Fruit fly (Drosophila melanogaster) whole organism, adult: Measurements from ENCODE around the gene CG12278.

Experiments used
- CG11617 ChIP-seq: fragments of 200-800 bp; sonication (Bioruptor generic); optimal IDR thresholded peaks from 2 replicates; lab custom pipeline; 2017; ENCODE audit warnings: mild to moderate bottlenecking, missing biosample characterization, missing genetic modification reagents, missing genetic modification characterization
- CG12768 ChIP-seq: fragments of 200-800 bp; sonication (Bioruptor generic); optimal IDR thresholded peaks from 2 replicates; lab custom pipeline; 2017; ENCODE audit warnings: missing biosample characterization, missing genetic modification characterization, mild to moderate bottlenecking, moderate library complexity, missing genetic modification reagents
- CG14711 ChIP-seq: fragments of 200-800 bp; sonication (Bioruptor generic); optimal IDR thresholded peaks from 2 replicates; lab custom pipeline; 2018; ENCODE audit warnings: missing biosample characterization, mild to moderate bottlenecking, missing genetic modification characterization, moderate library complexity
- CG1620 ChIP-seq: fragments of 200-800 bp; sonication (Bioruptor generic); optimal IDR thresholded peaks from 2 replicates; lab custom pipeline; 2016; ENCODE audit warnings: missing biosample characterization, missing genetic modification characterization
- CG33017 ChIP-seq: fragments of 200-800 bp; sonication (Bioruptor generic); optimal IDR thresholded peaks from 2 replicates; lab custom pipeline; 2018; ENCODE audit warnings: missing biosample characterization, mild to moderate bottlenecking, missing genetic modification characterization, moderate library complexity
- CG5204 ChIP-seq: fragments of 200-800 bp; sonication (Bioruptor generic); optimal IDR thresholded peaks from 2 replicates; lab custom pipeline; 2016; ENCODE audit warnings: missing biosample characterization, missing genetic modification characterization
- CG7045 ChIP-seq: fragments of 200-800 bp; sonication (Bioruptor generic); optimal IDR thresholded peaks from 2 replicates; lab custom pipeline; 2017; ENCODE audit warnings: missing biosample characterization, mild to moderate bottlenecking, missing genetic modification characterization
- CG7101 ChIP-seq: fragments of 200-800 bp; sonication (Bioruptor generic); optimal IDR thresholded peaks from 2 replicates; lab custom pipeline; 2018; ENCODE audit warnings: missing biosample characterization, mild to moderate bottlenecking, missing genetic modification characterization, moderate library complexity
- Clk ChIP-seq: fragments of 200-800 bp; sonication (Bioruptor generic); optimal IDR thresholded peaks from 2 replicates; lab custom pipeline; 2017; ENCODE audit warnings: missing biosample characterization, missing genetic modification characterization
- Crg-1 ChIP-seq: fragments of 200-800 bp; sonication (Bioruptor generic); optimal IDR thresholded peaks from 2 replicates; lab custom pipeline; 2016; ENCODE audit warnings: missing biosample characterization, missing genetic modification characterization
- Hr96 ChIP-seq: fragments of 200-800 bp; sonication (Bioruptor generic); optimal IDR thresholded peaks from 2 replicates; lab custom pipeline; 2016; ENCODE audit warnings: missing biosample characterization, missing genetic modification characterization
- Mnt ChIP-seq: fragments of 200-800 bp; sonication (Bioruptor generic); optimal IDR thresholded peaks from 2 replicates; lab custom pipeline; 2016; ENCODE audit warnings: missing biosample characterization, mild to moderate bottlenecking, missing genetic modification characterization
- bab1 ChIP-seq: fragments of 200-800 bp; sonication (Bioruptor generic); optimal IDR thresholded peaks from 3 replicates; lab custom pipeline; 2019; ENCODE audit warnings: missing biosample characterization, mild to moderate bottlenecking, missing genetic modification characterization, moderate library complexity
- cic ChIP-seq: fragments of 200-800 bp; sonication (Bioruptor generic); optimal IDR thresholded peaks from 2 replicates; lab custom pipeline; 2017; ENCODE audit warnings: missing biosample characterization, mild to moderate bottlenecking, missing genetic modification characterization, moderate library complexity
- cnc ChIP-seq, 2 experiments: fragments of >200 bp; optimal IDR thresholded peaks; 2 replicates each; lab custom pipeline; 2017
- kay ChIP-seq: fragments of 200-800 bp; sonication (Bioruptor generic); peaks from one replicate; lab custom pipeline; 2016; ENCODE audit warnings: missing biosample characterization, missing genetic modification characterization, borderline replicate concordance
- ovo ChIP-seq: fragments of 200-800 bp; sonication (Bioruptor generic); optimal IDR thresholded peaks from 2 replicates; lab custom pipeline; 2016; ENCODE audit warnings: missing biosample characterization, missing genetic modification characterization
- pad ChIP-seq: fragments of 200-800 bp; sonication (Bioruptor generic); optimal IDR thresholded peaks from 3 replicates; lab custom pipeline; 2017; ENCODE audit warnings: missing biosample characterization, missing genetic modification characterization, mild to moderate bottlenecking, moderate library complexity, missing genetic modification reagents
- tj ChIP-seq: fragments of 200-800 bp; sonication (Bioruptor generic); optimal IDR thresholded peaks from 3 replicates; lab custom pipeline; 2017; ENCODE audit warnings: missing biosample characterization, mild to moderate bottlenecking, missing genetic modification characterization, moderate library complexity
- toe ChIP-seq: fragments of 200-800 bp; sonication (Bioruptor generic); optimal IDR thresholded peaks from 2 replicates; lab custom pipeline; 2016; ENCODE audit warnings: missing biosample characterization, missing genetic modification characterization

Gene CG12278

DNA sequence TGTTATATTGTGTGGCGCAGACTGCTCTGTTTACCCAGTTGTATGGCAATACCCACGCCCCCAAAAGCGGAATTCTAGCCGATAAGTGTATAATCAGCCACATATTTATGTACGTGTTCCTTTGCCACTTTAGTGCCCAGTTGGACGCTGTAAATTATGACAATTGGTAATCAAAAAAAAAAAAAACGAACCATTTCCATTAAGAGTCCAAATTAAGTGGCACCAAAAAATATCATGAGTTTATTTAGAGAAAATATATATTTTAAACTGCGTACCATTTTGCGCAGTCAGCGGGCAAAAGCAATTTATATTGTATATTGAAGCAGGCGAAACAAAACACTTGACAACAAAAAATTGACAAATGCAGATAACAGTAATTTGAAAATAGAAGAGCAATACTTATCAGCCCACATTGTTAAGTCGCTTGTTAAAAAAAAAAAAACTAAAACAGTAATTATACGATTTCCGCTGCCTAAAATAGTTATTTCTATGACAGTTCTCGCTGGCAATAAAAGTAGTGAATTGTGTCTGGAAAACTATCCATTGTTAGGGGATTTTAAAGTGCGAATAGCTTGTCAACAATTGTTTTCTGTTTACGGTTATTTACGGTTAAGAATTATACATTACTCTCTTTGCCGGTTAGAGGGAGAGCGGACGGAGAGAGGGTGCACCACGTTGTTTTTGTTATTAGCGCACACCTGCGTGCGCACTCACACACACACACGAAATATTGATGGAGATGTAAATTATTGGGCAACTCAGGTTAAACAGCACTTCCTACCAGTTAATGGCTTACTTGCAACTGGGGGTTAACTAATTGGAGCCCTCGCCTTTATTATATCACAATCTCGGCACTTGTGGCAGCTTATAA, 15.9 kb downstream of the CG12278 start:
- TF ChIP-seq kay (GFP tag; lab: Kevin White, UChicago) (no peak), ovo (GFP tag; lab: Kevin White, UChicago) (no peak), CG7101 (no peak), tj (GFP tag; lab: Kevin White, UChicago) (no peak), CG14711 (tag; lab: Kevin White, UChicago) (no peak), Clk (GFP tag; lab: Kevin White, UChicago) (no peak), bab1 (GFP tag; lab: Kevin White, UChicago) (no peak), CG11617 (no peak), Hr96 (GFP tag; lab: Kevin White, UChicago) (no peak), cnc (optimal IDR thresholded peaks at IDR 0.05; lab: Kevin White, UChicago) (no peak), Crg-1 (GFP tag; lab: Kevin White, UChicago) (no peak)

DNA sequence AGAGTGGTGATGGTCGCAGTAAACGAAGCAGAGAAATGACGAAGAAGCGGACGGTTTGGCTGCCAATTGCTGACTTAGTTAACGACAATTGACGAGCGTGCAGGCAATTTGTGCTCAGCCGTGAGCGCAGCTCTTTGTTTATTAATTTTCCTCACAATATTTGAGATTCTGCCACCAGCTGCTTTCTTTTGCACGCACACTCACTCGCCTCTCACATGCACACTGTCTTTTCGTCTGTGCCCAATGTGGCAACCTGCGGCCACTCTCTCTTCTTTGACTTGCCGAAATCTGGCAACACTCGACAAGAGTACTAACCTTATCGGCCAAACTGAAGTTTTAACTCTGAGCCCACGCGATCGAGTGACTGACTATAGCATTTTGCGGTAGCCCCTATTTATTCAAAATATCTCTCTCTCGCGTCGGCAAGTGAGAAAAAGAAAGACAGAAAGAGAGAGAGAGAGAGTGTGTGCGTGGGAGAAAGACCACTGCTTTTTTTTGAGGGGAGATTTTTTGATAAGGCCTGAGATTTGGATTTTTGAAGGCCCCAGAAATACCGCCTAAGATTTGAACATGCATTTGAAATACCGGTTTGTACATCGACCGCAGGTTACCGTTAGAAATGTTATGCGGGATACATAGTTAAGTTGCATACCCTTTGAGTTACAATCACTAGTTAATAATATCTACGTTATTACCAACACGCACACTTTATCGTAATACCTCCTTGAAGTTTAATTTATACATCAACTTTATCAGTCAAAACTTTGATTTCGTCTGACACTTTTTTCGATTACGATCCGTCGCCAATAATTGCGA, 16.8 kb downstream of the CG12278 start, which contains the start of gene Mvl:
TSS of gene Mvl (minus strand) at position 371 of the 816 bp plus-strand sequence.
- no peak for TF ChIP-seq toe (GFP tag; lab: Kevin White, UChicago)
- TF ChIP-seq pad = peak; percentile 98
- TF ChIP-seq CG14711 (tag; lab: Kevin White, UChicago) = no peak
- TF ChIP-seq Mnt = peak; percentile 76
- no peak for TF ChIP-seq kay (GFP tag; lab: Kevin White, UChicago)
- TF ChIP-seq CG33017 (tag; lab: Kevin White, UChicago) = no peak
- TF ChIP-seq cic (GFP tag; lab: Kevin White, UChicago) = peak; percentile 10
- no peak for TF ChIP-seq cnc (optimal IDR thresholded peaks at IDR 0.05; lab: Kevin White, UChicago)
- peak; percentile 37 for TF ChIP-seq ovo (GFP tag; lab: Kevin White, UChicago)
- peak; percentile 11 for TF ChIP-seq CG7101
- TF ChIP-seq CG11617 = no peak
- no peak for TF ChIP-seq CG1620 (GFP tag; lab: Kevin White, UChicago)
- no peak for TF ChIP-seq Crg-1 (GFP tag; lab: Kevin White, UChicago)
- TF ChIP-seq CG7045 (GFP tag; lab: Kevin White, UChicago) = no peak
- TF ChIP-seq CG12768 = peak; percentile 19
- no peak for TF ChIP-seq Clk (GFP tag; lab: Kevin White, UChicago)
- TF ChIP-seq tj (GFP tag; lab: Kevin White, UChicago) = peak; percentile 59
- TF ChIP-seq Hr96 (GFP tag; lab: Kevin White, UChicago) = no peak

DNA sequence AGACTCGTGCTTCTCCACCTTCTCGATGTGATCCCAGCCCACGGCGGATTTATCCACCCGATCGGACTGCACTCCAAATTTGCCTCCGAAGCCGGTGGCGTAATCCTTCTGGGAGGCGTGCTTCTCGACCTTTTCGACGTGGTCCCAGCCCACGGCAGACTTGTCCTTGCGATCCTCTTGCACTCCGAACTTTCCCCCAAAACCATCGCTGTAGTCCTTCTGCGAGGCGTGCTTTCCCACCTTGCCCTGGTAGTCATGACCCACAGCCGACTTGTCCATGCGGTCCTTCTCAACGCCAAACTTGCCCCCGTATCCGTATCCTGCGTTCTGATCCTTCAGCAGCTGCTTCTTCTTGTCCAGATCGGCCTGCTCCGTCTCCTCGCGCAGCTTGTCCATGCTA, 19.6 kb downstream of the CG12278 start:
- TF ChIP-seq CG12768 (no peak), tj (GFP tag; lab: Kevin White, UChicago) (no peak), CG5204 (GFP tag; lab: Kevin White, UChicago) (no peak), Clk (GFP tag; lab: Kevin White, UChicago) (no peak)

DNA sequence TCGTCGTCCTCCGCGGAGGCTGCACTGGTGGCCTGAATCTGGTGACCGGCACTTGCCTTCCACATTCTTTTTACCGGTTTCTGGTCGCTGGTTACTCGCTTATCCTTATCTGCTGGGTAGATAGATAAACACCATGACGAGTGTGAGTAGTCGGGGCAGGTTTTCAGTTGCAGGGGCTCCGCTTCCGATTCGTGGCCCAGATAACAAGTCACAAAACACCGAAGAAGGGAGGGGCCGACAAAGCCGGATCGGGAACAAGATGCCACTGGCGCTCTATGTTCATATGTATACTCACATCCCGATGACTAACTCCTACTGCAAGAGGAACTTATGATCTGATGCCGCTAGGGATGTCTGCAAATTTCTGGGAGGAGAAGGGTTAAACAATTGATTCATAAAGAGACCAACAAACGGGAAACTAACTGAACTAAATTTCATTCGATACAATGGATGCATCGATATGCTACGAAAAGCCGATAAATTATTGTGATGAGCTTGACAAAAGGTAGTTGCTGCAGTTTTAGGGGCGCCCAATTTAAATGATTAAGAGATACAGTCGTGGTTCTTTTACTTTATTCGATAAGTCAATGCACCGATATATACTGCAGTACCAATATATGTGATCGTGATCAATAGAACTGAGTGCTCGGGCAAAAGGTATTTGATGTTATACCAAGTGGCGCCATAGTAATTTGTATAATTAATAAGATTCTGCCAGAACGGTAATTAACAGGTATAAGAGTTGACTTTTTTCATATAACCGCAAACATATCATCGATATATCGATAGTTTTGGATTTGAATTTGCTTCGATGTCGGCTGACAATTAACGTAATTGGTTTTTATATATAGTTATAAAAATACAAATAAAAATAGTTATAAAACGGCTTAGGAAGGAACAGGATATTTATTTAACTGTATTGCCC, 20.4 kb downstream of the CG12278 start, which contains the start of gene Cortactin:
TSS of gene Cortactin (minus strand) at position 472 of the 925 bp plus-strand sequence.
- TF ChIP-seq CG33017 (tag; lab: Kevin White, UChicago) = no peak
- TF ChIP-seq pad = peak; percentile 88
- TF ChIP-seq cic (GFP tag; lab: Kevin White, UChicago) = peak; percentile 3
- peak; percentile 15 for TF ChIP-seq CG1620 (GFP tag; lab: Kevin White, UChicago)
- TF ChIP-seq kay (GFP tag; lab: Kevin White, UChicago) = peak; percentile 73

DNA sequence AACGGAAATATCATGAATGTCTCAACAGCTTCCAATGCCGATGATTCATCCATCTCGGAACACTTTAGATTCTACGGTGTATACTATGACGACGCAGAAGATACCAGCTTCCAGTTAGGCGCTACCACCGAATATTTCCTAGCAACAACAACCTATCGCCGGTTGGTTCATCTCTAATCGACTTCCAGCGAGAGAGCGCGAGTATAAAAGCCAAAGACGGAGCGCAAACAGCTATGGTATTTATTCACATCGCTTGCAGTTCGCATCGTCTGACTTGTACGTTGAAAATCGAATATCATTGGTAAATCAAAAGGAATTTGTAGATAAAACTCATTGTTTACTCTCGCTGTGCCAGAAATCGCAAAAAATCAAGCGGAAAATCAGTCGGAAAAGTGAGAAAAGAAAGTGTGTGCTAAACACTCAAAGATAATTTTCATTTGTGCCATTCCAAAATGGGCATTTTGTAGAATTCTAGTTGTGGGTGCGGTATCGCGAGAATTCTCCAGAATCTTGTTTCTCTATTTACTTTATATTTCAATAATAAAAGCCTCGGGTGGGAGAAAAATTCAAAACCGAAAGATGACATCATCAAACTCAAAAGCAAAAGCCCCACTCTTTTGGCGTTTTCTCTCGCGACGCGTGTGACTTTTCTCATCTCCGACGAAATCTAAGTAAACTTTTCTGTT, 21.3 kb downstream of the CG12278 start, which contains the start of gene AnxB9:
TSS of gene AnxB9 (plus strand) at position 232 of the 686 bp plus-strand sequence.
- peak; percentile 73 for TF ChIP-seq cic (GFP tag; lab: Kevin White, UChicago)
- TF ChIP-seq CG7045 (GFP tag; lab: Kevin White, UChicago) = peak; percentile 22
- TF ChIP-seq CG7101 = peak; percentile 67
- TF ChIP-seq cnc (optimal IDR thresholded peaks at IDR 0.05; lab: Kevin White, UChicago) = no peak
- peak; percentile 7 for TF ChIP-seq ovo (GFP tag; lab: Kevin White, UChicago)
- TF ChIP-seq CG12768 = peak; percentile 40
- peak; percentile 56 for TF ChIP-seq Mnt
- TF ChIP-seq CG5204 (GFP tag; lab: Kevin White, UChicago) = no peak
- TF ChIP-seq pad = no peak
- TF ChIP-seq kay (GFP tag; lab: Kevin White, UChicago) = peak; percentile 91
- TF ChIP-seq bab1 (GFP tag; lab: Kevin White, UChicago) = peak; percentile 81
- peak; percentile 2 for TF ChIP-seq CG14711 (tag; lab: Kevin White, UChicago)
- TF ChIP-seq CG1620 (GFP tag; lab: Kevin White, UChicago) = peak; percentile 42
- TF ChIP-seq Hr96 (GFP tag; lab: Kevin White, UChicago) = peak; percentile 39
- peak; percentile 66 for TF ChIP-seq CG33017 (tag; lab: Kevin White, UChicago)
- no peak for TF ChIP-seq Clk (GFP tag; lab: Kevin White, UChicago)
- peak; percentile 46 for TF ChIP-seq CG11617
- TF ChIP-seq tj (GFP tag; lab: Kevin White, UChicago) = peak; percentile 5
- TF ChIP-seq Crg-1 (GFP tag; lab: Kevin White, UChicago) = peak; percentile 50
- no peak for TF ChIP-seq toe (GFP tag; lab: Kevin White, UChicago)
